Fruit fly (Drosophila melanogaster) whole organism, embryonic: Measurements from ENCODE around the gene Polr1D.

ENCODE experiments used
- Ada2b ChIP-seq: fragments of 200-800 bp; sonication (Bioruptor generic); IDR thresholded peaks from 2 replicates; pipeline ENCODE4 v1.3.6; 2022; ENCODE audit warnings: missing biosample characterization, missing genetic modification characterization
- Aef1 ChIP-seq: fragments of 200-800 bp; sonication (Bioruptor generic); IDR thresholded peaks from 3 replicates; pipeline ENCODE4 v1.3.6; 2022; ENCODE audit warnings: missing biosample characterization, missing genetic modification characterization
- B-H1 ChIP-seq: fragments of 200-800 bp; sonication (Bioruptor generic); IDR thresholded peaks from 3 replicates; pipeline ENCODE4 v1.3.6; 2022; ENCODE audit warnings: missing biosample characterization, missing genetic modification characterization
- B-H2 ChIP-seq: fragments of 200-800 bp; sonication (Bioruptor generic); optimal IDR thresholded peaks from 2 replicates; lab custom pipeline; 2018; ENCODE audit warnings: missing biosample characterization, mild to moderate bottlenecking, missing genetic modification characterization
- Bgb ChIP-seq: fragments of 200-800 bp; sonication (Bioruptor generic); IDR thresholded peaks from 2 replicates; pipeline ENCODE4 v1.3.6; 2022; ENCODE audit warnings: missing biosample characterization, missing genetic modification characterization; ENCODE audit not compliant: partially characterized antibody
- CG10654 ChIP-seq: fragments of 200-800 bp; sonication (Bioruptor generic); optimal IDR thresholded peaks from 2 replicates; lab custom pipeline; 2016; ENCODE audit warnings: missing biosample characterization, missing genetic modification characterization
- CG11247 ChIP-seq: fragments of 200-800 bp; sonication (Bioruptor generic); IDR thresholded peaks from 2 replicates; pipeline ENCODE4 v1.3.6; 2022; ENCODE audit warnings: missing biosample characterization, missing genetic modification characterization
- CG12769 ChIP-seq: fragments of 200-800 bp; sonication (Bioruptor generic); optimal IDR thresholded peaks from 2 replicates; lab custom pipeline; 2019; ENCODE audit warnings: missing biosample characterization, mild to moderate bottlenecking, missing genetic modification characterization, moderate library complexity
- CG13287 ChIP-seq: fragments of 200-800 bp; sonication (Bioruptor generic); IDR thresholded peaks from 2 replicates; pipeline ENCODE4 v1.3.6; 2022; ENCODE audit warnings: missing biosample characterization, missing genetic modification characterization; ENCODE audit not compliant: partially characterized antibody
- CG13624 ChIP-seq: fragments of 200-800 bp; sonication (Bioruptor generic); optimal IDR thresholded peaks from 2 replicates; lab custom pipeline; 2016; ENCODE audit warnings: missing biosample characterization, missing genetic modification characterization
- CG14050 ChIP-seq: fragments of 200-800 bp; sonication (Bioruptor generic); IDR thresholded peaks from 3 replicates; pipeline ENCODE4 v1.3.6; 2022; ENCODE audit warnings: missing biosample characterization, missing genetic modification characterization
- CG15011 ChIP-seq: fragments of 200-800 bp; sonication (Bioruptor generic); optimal IDR thresholded peaks from 3 replicates; lab custom pipeline; 2018; ENCODE audit warnings: missing biosample characterization, mild to moderate bottlenecking, missing genetic modification characterization
- CG15601 ChIP-seq: fragments of 200-800 bp; sonication (Bioruptor generic); optimal IDR thresholded peaks from 3 replicates; lab custom pipeline; 2019; ENCODE audit warnings: missing biosample characterization, mild to moderate bottlenecking, missing genetic modification characterization, moderate library complexity
- CG34376 ChIP-seq: fragments of 200-800 bp; sonication (Bioruptor generic); optimal IDR thresholded peaks from 2 replicates; lab custom pipeline; 2018; ENCODE audit warnings: missing biosample characterization, mild to moderate bottlenecking, missing genetic modification characterization
- CG4282 ChIP-seq: fragments of 200-800 bp; sonication (Bioruptor generic); optimal IDR thresholded peaks from 2 replicates; lab custom pipeline; 2016; ENCODE audit warnings: missing biosample characterization, missing genetic modification characterization
- CG4820 ChIP-seq: fragments of 200-800 bp; sonication (Bioruptor generic); optimal IDR thresholded peaks from 3 replicates; lab custom pipeline; 2016; ENCODE audit warnings: missing biosample characterization, missing genetic modification characterization
- CG5245 ChIP-seq: fragments of 200-800 bp; sonication (Bioruptor generic); optimal IDR thresholded peaks from 3 replicates; lab custom pipeline; 2016; ENCODE audit warnings: missing biosample characterization, missing genetic modification characterization
- CG6175 ChIP-seq: fragments of 200-800 bp; sonication (Bioruptor generic); IDR thresholded peaks from 3 replicates; pipeline ENCODE4 v1.3.6; 2022; ENCODE audit warnings: missing biosample characterization, missing genetic modification characterization
- CG6813 ChIP-seq: fragments of 200-800 bp; sonication (Bioruptor generic); optimal IDR thresholded peaks from 2 replicates; lab custom pipeline; 2017; ENCODE audit warnings: missing biosample characterization, missing genetic modification characterization, mild to moderate bottlenecking, moderate library complexity, missing genetic modification reagents
- CG8089 ChIP-seq: fragments of 200-800 bp; sonication (Bioruptor generic); optimal IDR thresholded peaks from 3 replicates; lab custom pipeline; 2016; ENCODE audit warnings: missing biosample characterization, missing genetic modification characterization
- Dek ChIP-seq: fragments of 200-800 bp; sonication (Bioruptor generic); optimal IDR thresholded peaks from 3 replicates; lab custom pipeline; 2019; ENCODE audit warnings: missing biosample characterization, mild to moderate bottlenecking, missing genetic modification characterization, moderate library complexity
- HmgZ ChIP-seq: fragments of 200-800 bp; sonication (Bioruptor generic); optimal IDR thresholded peaks from 2 replicates; lab custom pipeline; 2018; ENCODE audit warnings: missing biosample characterization, mild to moderate bottlenecking, missing genetic modification characterization
- Kr ChIP-seq: fragments of 200-800 bp; sonication (Bioruptor generic); optimal IDR thresholded peaks from 2 replicates; lab custom pipeline; 2017; ENCODE audit warnings: missing biosample characterization, mild to moderate bottlenecking, missing genetic modification characterization
- Mrtf ChIP-seq: fragments of 200-800 bp; sonication (Bioruptor generic); IDR thresholded peaks from 3 replicates; pipeline ENCODE4 v1.3.6; 2022; ENCODE audit warnings: missing biosample characterization, missing genetic modification characterization
- NC2α ChIP-seq: fragments of 200-800 bp; sonication (Bioruptor generic); optimal IDR thresholded peaks from 2 replicates; lab custom pipeline; 2016; ENCODE audit warnings: missing biosample characterization, missing genetic modification characterization
- Neu2 ChIP-seq: fragments of 200-800 bp; sonication (Bioruptor generic); optimal IDR thresholded peaks from 3 replicates; lab custom pipeline; 2016; ENCODE audit warnings: missing biosample characterization, missing genetic modification characterization, borderline replicate concordance
- Nf-YB ChIP-seq: fragments of 200-800 bp; sonication (Bioruptor generic); optimal IDR thresholded peaks from 3 replicates; lab custom pipeline; 2019; ENCODE audit warnings: missing biosample characterization, mild to moderate bottlenecking, missing genetic modification characterization, moderate library complexity
- ac ChIP-seq: fragments of 200-800 bp; sonication (Bioruptor generic); optimal IDR thresholded peaks from 3 replicates; lab custom pipeline; 2017; ENCODE audit warnings: missing biosample characterization, mild to moderate bottlenecking, missing genetic modification characterization
- az2 ChIP-seq: fragments of 200-800 bp; sonication (Bioruptor generic); optimal IDR thresholded peaks from 3 replicates; lab custom pipeline; 2016; ENCODE audit warnings: missing biosample characterization, missing genetic modification characterization
- bowl ChIP-seq: fragments of 200-800 bp; sonication (Bioruptor generic); IDR thresholded peaks from 2 replicates; pipeline ENCODE4 v1.3.6; 2022; ENCODE audit warnings: missing biosample characterization, missing genetic modification characterization
- chn ChIP-seq: fragments of 200-800 bp; sonication (Bioruptor generic); optimal IDR thresholded peaks from 2 replicates; lab custom pipeline; 2016; ENCODE audit warnings: missing biosample characterization, missing genetic modification characterization
- da ChIP-seq: fragments of 200-800 bp; sonication (Bioruptor generic); optimal IDR thresholded peaks from 2 replicates; lab custom pipeline; 2016; ENCODE audit warnings: missing biosample characterization, missing genetic modification characterization
- dati ChIP-seq: fragments of 200-800 bp; sonication (Bioruptor generic); IDR thresholded peaks from 2 replicates; pipeline ENCODE4 v1.3.6; 2022; ENCODE audit warnings: missing biosample characterization, missing genetic modification characterization
- emc ChIP-seq: fragments of 200-800 bp; sonication (Bioruptor generic); optimal IDR thresholded peaks from 2 replicates; lab custom pipeline; 2016; ENCODE audit warnings: missing biosample characterization, missing genetic modification characterization
- esg ChIP-seq: fragments of 200-800 bp; sonication (Bioruptor generic); conservative IDR thresholded peaks from 2 replicates; pipeline ENCODE4 v1.3.6; 2022; ENCODE audit warnings: missing biosample characterization, missing genetic modification characterization
- fd102C ChIP-seq: fragments of 200-800 bp; sonication (Bioruptor generic); optimal IDR thresholded peaks from 2 replicates; lab custom pipeline; 2018; ENCODE audit warnings: missing biosample characterization, mild to moderate bottlenecking, missing genetic modification characterization, moderate library complexity
- lov ChIP-seq, 2 experiments: fragments of 200-800 bp in 1 of 2; fragments of >200 bp in 1 of 2; sonication (Bioruptor generic) in 1 of 2; IDR thresholded peaks in 1 of 2; optimal IDR thresholded peaks in 1 of 2; 2 replicates in 1 of 2; 3 replicates in 1 of 2; pipeline versions ENCODE4 v1.3.6 to Lab custom; 2017 to 2022; ENCODE audit warnings: missing biosample characterization in 1 of 2, missing genetic modification characterization in 1 of 2
- p53 ChIP-seq: fragments of 200-800 bp; sonication (Bioruptor generic); optimal IDR thresholded peaks from 2 replicates; lab custom pipeline; 2016; ENCODE audit warnings: missing biosample characterization, missing genetic modification characterization
- peb ChIP-seq: fragments of 200-800 bp; sonication (Bioruptor generic); IDR thresholded peaks from 2 replicates; pipeline ENCODE4 v1.3.6; 2022; ENCODE audit warnings: missing biosample characterization, missing genetic modification characterization
- pita ChIP-seq: fragments of 200-800 bp; sonication (Bioruptor generic); optimal IDR thresholded peaks from 2 replicates; lab custom pipeline; 2017; ENCODE audit warnings: missing biosample characterization, mild to moderate bottlenecking, missing genetic modification characterization
- prd ChIP-seq, 3 experiments: fragments of >200 bp in 2 of 3; fragments of 200-800 bp in 1 of 3; sonication (Bioruptor generic) in 1 of 3; optimal IDR thresholded peaks in 2 of 3; IDR thresholded peaks in 1 of 3; 2 replicates in 2 of 3; 3 replicates in 1 of 3; pipeline versions ENCODE4 v1.3.6 to Lab custom; 2017 to 2022; ENCODE audit warnings: missing biosample characterization in 1 of 3, missing genetic modification characterization in 1 of 3
- pzg ChIP-seq: fragments of 200-800 bp; sonication (Bioruptor generic); optimal IDR thresholded peaks from 3 replicates; lab custom pipeline; 2018; ENCODE audit warnings: missing biosample characterization, mild to moderate bottlenecking, missing genetic modification characterization, moderate library complexity
- salm ChIP-seq: fragments of 200-800 bp; sonication (Bioruptor generic); optimal IDR thresholded peaks from 2 replicates; lab custom pipeline; 2018; ENCODE audit warnings: missing biosample characterization, mild to moderate bottlenecking, missing genetic modification characterization
- sens ChIP-seq: fragments of 200-800 bp; sonication (Bioruptor generic); peaks from one replicate; lab custom pipeline; 2016; ENCODE audit warnings: missing biosample characterization, missing genetic modification characterization
- sens-2 ChIP-seq: fragments of 200-800 bp; sonication (Bioruptor generic); IDR thresholded peaks from 2 replicates; pipeline ENCODE4 v1.3.6; 2022; ENCODE audit warnings: missing biosample characterization, missing genetic modification characterization
- tll ChIP-seq, 2 experiments: fragments of 200-800 bp in 1 of 2; fragments of >200 bp in 1 of 2; sonication (Bioruptor generic) in 1 of 2; optimal IDR thresholded peaks; 2 replicates each; lab custom pipeline; 2017 to 2019; ENCODE audit warnings: missing biosample characterization in 2 of 2, missing genetic modification characterization in 2 of 2, mild to moderate bottlenecking in 1 of 2, moderate library complexity in 1 of 2
- tna ChIP-seq: fragments of 200-800 bp; sonication (Bioruptor generic); IDR thresholded peaks from 2 replicates; pipeline ENCODE4 v1.3.6; 2022; ENCODE audit warnings: missing biosample characterization, missing genetic modification characterization; ENCODE audit not compliant: partially characterized antibody
- vvl ChIP-seq: fragments of 200-800 bp; sonication (Bioruptor generic); IDR thresholded peaks from 2 replicates; pipeline ENCODE4 v1.3.6; 2022; ENCODE audit warnings: missing biosample characterization, missing genetic modification characterization
- wdn ChIP-seq: fragments of 200-800 bp; sonication (Bioruptor generic); IDR thresholded peaks from 2 replicates; pipeline ENCODE4 v1.3.6; 2022; ENCODE audit warnings: missing biosample characterization, missing genetic modification characterization
- zfh2 ChIP-seq: fragments of 200-800 bp; sonication (Bioruptor generic); optimal IDR thresholded peaks from 2 replicates; lab custom pipeline; 2016; ENCODE audit warnings: missing biosample characterization, missing genetic modification characterization

The Polr1D gene

DNA sequence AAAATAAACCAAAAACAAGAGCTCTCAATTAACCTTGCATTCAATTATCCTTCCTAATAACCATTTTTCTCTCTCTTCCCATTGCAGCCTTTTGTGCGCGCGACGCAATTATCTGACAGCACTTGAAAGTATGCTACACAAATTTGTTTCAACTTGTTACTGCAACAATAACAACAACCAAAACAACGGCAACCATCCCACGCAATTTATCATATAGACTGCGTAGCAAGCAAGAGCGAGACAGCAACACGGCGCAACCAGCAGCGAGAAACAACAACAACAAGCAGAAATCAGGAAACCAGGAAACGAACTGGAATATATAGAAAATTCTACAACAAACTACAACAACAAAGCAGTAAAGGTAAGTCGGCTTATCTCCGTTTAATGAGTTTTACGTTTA is 31.0 kb upstream of the Polr1D start (continued):
- no peak for TF ChIP-seq Neu2 (GFP tag; lab: Kevin White, UChicago)
- peak; percentile 11 for TF ChIP-seq Dek (tag; lab: Kevin White, UChicago)
- no peak for TF ChIP-seq Kr
- no peak for TF ChIP-seq dati (GFP tag; lab: Robert Waterston, UW)
- TF ChIP-seq chn (GFP tag; lab: Kevin White, UChicago): no peak
- peak; percentile 24 for TF ChIP-seq B-H2 (GFP tag; lab: Kevin White, UChicago)
- peak; percentile 59; the same call in 2 of the 3 replicates for TF ChIP-seq CG6175
- TF ChIP-seq vvl (GFP tag; lab: Robert Waterston, UW): peak; percentile 26; the same call in 1 of the 2 replicates
- TF ChIP-seq da: no peak
- no peak for TF ChIP-seq CG14050
- no peak for TF ChIP-seq CG5245 (GFP tag; lab: Kevin White, UChicago)
- peak; percentile 61; the same call in 2 of the 3 replicates for TF ChIP-seq Aef1
- no peak for TF ChIP-seq CG6813
- no peak for TF ChIP-seq CG8089 (GFP tag; lab: Kevin White, UChicago)
- no peak for TF ChIP-seq sens-2 (GFP tag; lab: Robert Waterston, UW)
- peak; percentile 43; the same call in 1 of the 2 replicates for TF ChIP-seq CG13287 (GFP tag; lab: Robert Waterston, UW)
- peak; percentile 94 for TF ChIP-seq CG15601 (tag; lab: Kevin White, UChicago)
- TF ChIP-seq CG4820 (GFP tag; lab: Kevin White, UChicago): no peak
- TF ChIP-seq tna: peak; percentile 2; the same call in 1 of the 2 replicates
- no peak for TF ChIP-seq CG4282 (GFP tag; lab: Kevin White, UChicago)
- no peak for TF ChIP-seq lov (optimal IDR thresholded peaks at IDR 0.05; lab: Kevin White, UChicago)
- no peak for TF ChIP-seq lov (GFP tag; IDR thresholded peaks at IDR 0.05; lab: Robert Waterston, UW)
- TF ChIP-seq CG11247 (GFP tag; lab: Robert Waterston, UW): no peak
- no peak for TF ChIP-seq B-H1
- peak; percentile 83 for TF ChIP-seq CG13624 (GFP tag; lab: Kevin White, UChicago)
- TF ChIP-seq esg (GFP tag; lab: Robert Waterston, UW): no peak
- TF ChIP-seq fd102C (GFP tag; lab: Kevin White, UChicago): no peak
- no peak for TF ChIP-seq peb (GFP tag; lab: Robert Waterston, UW)
- no peak for TF ChIP-seq CG10654 (GFP tag; lab: Kevin White, UChicago)
- TF ChIP-seq HmgZ (tag; lab: Kevin White, UChicago): peak; percentile 59
- no peak for TF ChIP-seq salm (tag; lab: Kevin White, UChicago)
- TF ChIP-seq Bgb (GFP tag; lab: Robert Waterston, UW): peak; percentile 17; the same call in 1 of the 2 replicates
- no peak for TF ChIP-seq Nf-YB
- TF ChIP-seq p53 (GFP tag; lab: Kevin White, UChicago): no peak
- no peak for TF ChIP-seq pzg (GFP tag; lab: Kevin White, UChicago)
- no peak for TF ChIP-seq zfh2
- TF ChIP-seq ac (GFP tag; lab: Kevin White, UChicago): no peak
- no peak for TF ChIP-seq wdn (GFP tag; lab: Robert Waterston, UW)
- TF ChIP-seq Ada2b (GFP tag; lab: Robert Waterston, UW): 0 out of 2 replicates have a peak, but pooled peaks have one; percentile 10
- TF ChIP-seq CG12769 (tag; lab: Kevin White, UChicago): no peak
- no peak for TF ChIP-seq emc (GFP tag; lab: Kevin White, UChicago)
- no peak for TF ChIP-seq az2 (GFP tag; lab: Kevin White, UChicago)
- TF ChIP-seq NC2α (GFP tag; lab: Kevin White, UChicago): no peak
- TF ChIP-seq sens (GFP tag; lab: Kevin White, UChicago): peak; percentile 78
- no peak for TF ChIP-seq pita
- no peak for TF ChIP-seq CG15011
- no peak for TF ChIP-seq prd (optimal IDR thresholded peaks at IDR 0.05; lab: Kevin White, UChicago)
- no peak for TF ChIP-seq prd (GFP tag; IDR thresholded peaks at IDR 0.05; lab: Robert Waterston, UW)
- no peak for TF ChIP-seq CG34376 (GFP tag; lab: Kevin White, UChicago)
- peak in 1 of 2 experiments; percentile 37 for TF ChIP-seq tll (GFP tag; optimal IDR thresholded peaks at IDR 0.05; lab: Kevin White, UChicago)
- no peak for TF ChIP-seq bowl (GFP tag; lab: Robert Waterston, UW)
- no peak for TF ChIP-seq Mrtf
